Worm (Caenorhabditis elegans) whole organism, mixed stage, embryonic: ENCODE measurements around the gene ssq-1.

Experiments used
- M03D4.4 ChIP-seq: sonication (generic microtip); optimal IDR thresholded peaks from 2 replicates; lab custom pipeline; 2017; ENCODE audit warnings: mild to moderate bottlenecking, missing genetic modification characterization, missing compliant biosample characterization
- bed-3 ChIP-seq: fragments of 200-800 bp; sonication (Bioruptor generic); optimal IDR thresholded peaks from 3 replicates; lab custom pipeline; 2018; ENCODE audit warnings: mild to moderate bottlenecking, missing genetic modification characterization, moderate library complexity, missing compliant biosample characterization
- blmp-1 ChIP-seq: fragments of 150-350 bp; optimal IDR thresholded peaks from 2 replicates; lab custom pipeline; 2014; ENCODE audit warnings: missing biosample characterization, missing genetic modification characterization
- ceh-39 ChIP-seq: fragments of 150-350 bp; optimal IDR thresholded peaks from 2 replicates; lab custom pipeline; 2014; ENCODE audit warnings: missing biosample characterization, missing genetic modification characterization
- ceh-43 ChIP-seq: fragments of 200-800 bp; sonication (Bioruptor generic); optimal IDR thresholded peaks from 2 replicates; lab custom pipeline; 2018; ENCODE audit warnings: mild to moderate bottlenecking, missing genetic modification characterization, moderate library complexity, missing compliant biosample characterization
- ceh-83 ChIP-seq: fragments of 200-800 bp; sonication (Bioruptor generic); optimal IDR thresholded peaks from 2 replicates; lab custom pipeline; 2018; ENCODE audit warnings: mild to moderate bottlenecking, missing genetic modification characterization, missing compliant biosample characterization
- ces-1 ChIP-seq: fragments of 150-350 bp; optimal IDR thresholded peaks from 2 replicates; lab custom pipeline; 2014; ENCODE audit warnings: missing biosample characterization, missing genetic modification reagents, missing genetic modification characterization
- cnd-1 ChIP-seq: fragments of 200-800 bp; sonication (Bioruptor generic); optimal IDR thresholded peaks from 2 replicates; lab custom pipeline; 2018; ENCODE audit warnings: mild to moderate bottlenecking, missing genetic modification characterization, missing compliant biosample characterization
- drap-1 ChIP-seq: fragments of 200-800 bp; sonication (Bioruptor generic); optimal IDR thresholded peaks from 3 replicates; lab custom pipeline; 2018; ENCODE audit warnings: mild to moderate bottlenecking, missing genetic modification characterization, missing compliant biosample characterization
- elt-1 ChIP-seq: sonication (generic microtip); optimal IDR thresholded peaks from 2 replicates; lab custom pipeline; 2017; ENCODE audit warnings: missing genetic modification characterization, mild to moderate bottlenecking, missing compliant biosample characterization, antibody characterized with exemption, moderate library complexity, borderline replicate concordance; ENCODE audit not compliant: insufficient read depth
- elt-3 ChIP-seq: fragments of 150-350 bp; optimal IDR thresholded peaks from 2 replicates; lab custom pipeline; 2014; ENCODE audit warnings: missing biosample characterization, missing genetic modification characterization
- flh-1 ChIP-seq: fragments of 200-800 bp; sonication (Bioruptor generic); optimal IDR thresholded peaks from 2 replicates; lab custom pipeline; 2018; ENCODE audit warnings: mild to moderate bottlenecking, missing genetic modification characterization, moderate library complexity, missing compliant biosample characterization
- ham-2 ChIP-seq: fragments of 200-800 bp; sonication (Bioruptor generic); optimal IDR thresholded peaks from 2 replicates; lab custom pipeline; 2018; ENCODE audit warnings: mild to moderate bottlenecking, missing genetic modification characterization, missing compliant biosample characterization
- hlh-1 ChIP-seq: fragments of 150-350 bp; optimal IDR thresholded peaks from 2 replicates; lab custom pipeline; 2014; ENCODE audit warnings: missing biosample characterization, missing genetic modification reagents, missing genetic modification characterization
- lin-13 ChIP-seq: fragments of 150-350 bp; optimal IDR thresholded peaks from 2 replicates; lab custom pipeline; 2014; ENCODE audit warnings: missing biosample characterization, missing genetic modification characterization
- lsy-2 ChIP-seq: fragments of 150-350 bp; optimal IDR thresholded peaks from 2 replicates; lab custom pipeline; 2014; ENCODE audit warnings: missing biosample characterization, missing genetic modification characterization
- mab-5 ChIP-seq: fragments of 150-350 bp; optimal IDR thresholded peaks from 2 replicates; lab custom pipeline; 2014; ENCODE audit warnings: missing biosample characterization, missing genetic modification characterization
- mep-1 ChIP-seq: fragments of 150-350 bp; optimal IDR thresholded peaks from 2 replicates; lab custom pipeline; 2017; ENCODE audit warnings: missing biosample characterization, missing genetic modification reagents, missing genetic modification characterization, inconsistent platforms
- mls-2 ChIP-seq: sonication (generic microtip); optimal IDR thresholded peaks from 2 replicates; lab custom pipeline; 2016; ENCODE audit warnings: mild to moderate bottlenecking, missing genetic modification characterization, moderate library complexity, missing compliant biosample characterization
- nhr-2 ChIP-seq: fragments of 150-350 bp; optimal IDR thresholded peaks from 2 replicates; lab custom pipeline; 2014; ENCODE audit warnings: missing biosample characterization, missing genetic modification characterization
- nhr-237 ChIP-seq: fragments of 150-350 bp; optimal IDR thresholded peaks from 2 replicates; lab custom pipeline; 2014; ENCODE audit warnings: missing biosample characterization, missing genetic modification characterization
- nhr-28 ChIP-seq: fragments of 150-350 bp; optimal IDR thresholded peaks from 2 replicates; lab custom pipeline; 2014; ENCODE audit warnings: missing biosample characterization, missing genetic modification characterization
- nhr-76 ChIP-seq: sonication (generic microtip); optimal IDR thresholded peaks from 2 replicates; lab custom pipeline; 2017; ENCODE audit warnings: missing biosample characterization, missing genetic modification characterization
- pha-4 ChIP-seq: fragments of 150-350 bp; optimal IDR thresholded peaks from 2 replicates; lab custom pipeline; 2018; ENCODE audit warnings: missing biosample characterization, missing genetic modification reagents, missing genetic modification characterization
- sem-2 ChIP-seq: fragments of 200-800 bp; sonication (Bioruptor generic); optimal IDR thresholded peaks from 2 replicates; lab custom pipeline; 2018; ENCODE audit warnings: mild to moderate bottlenecking, missing genetic modification characterization, missing compliant biosample characterization
- snpc-4 ChIP-seq: fragments of 150-350 bp; optimal IDR thresholded peaks from 2 replicates; lab custom pipeline; 2014; ENCODE audit warnings: missing biosample characterization, missing genetic modification characterization
- sptf-1 ChIP-seq: sonication (generic microtip); optimal IDR thresholded peaks from 2 replicates; lab custom pipeline; 2017; ENCODE audit warnings: mild to moderate bottlenecking, missing genetic modification characterization, moderate library complexity, missing compliant biosample characterization
- unc-120 ChIP-seq: sonication (generic microtip); optimal IDR thresholded peaks from 2 replicates; lab custom pipeline; 2017; ENCODE audit warnings: missing genetic modification characterization, missing compliant biosample characterization; ENCODE audit not compliant: poor library complexity, severe bottlenecking
- unc-39 ChIP-seq: fragments of 150-350 bp; optimal IDR thresholded peaks from 2 replicates; lab custom pipeline; 2014; ENCODE audit warnings: missing biosample characterization, missing genetic modification characterization
- unc-62 ChIP-seq: fragments of 150-350 bp; optimal IDR thresholded peaks from 2 replicates; lab custom pipeline; 2014; ENCODE audit warnings: missing biosample characterization, missing genetic modification reagents, missing genetic modification characterization
- zip-8 ChIP-seq: fragments of 150-350 bp; optimal IDR thresholded peaks from 2 replicates; lab custom pipeline; 2014; ENCODE audit warnings: missing biosample characterization, missing genetic modification characterization
- ztf-11 ChIP-seq: fragments of 150-350 bp; optimal IDR thresholded peaks from 2 replicates; lab custom pipeline; 2014; ENCODE audit warnings: missing biosample characterization, missing genetic modification characterization

Gene ssq-1

DNA sequence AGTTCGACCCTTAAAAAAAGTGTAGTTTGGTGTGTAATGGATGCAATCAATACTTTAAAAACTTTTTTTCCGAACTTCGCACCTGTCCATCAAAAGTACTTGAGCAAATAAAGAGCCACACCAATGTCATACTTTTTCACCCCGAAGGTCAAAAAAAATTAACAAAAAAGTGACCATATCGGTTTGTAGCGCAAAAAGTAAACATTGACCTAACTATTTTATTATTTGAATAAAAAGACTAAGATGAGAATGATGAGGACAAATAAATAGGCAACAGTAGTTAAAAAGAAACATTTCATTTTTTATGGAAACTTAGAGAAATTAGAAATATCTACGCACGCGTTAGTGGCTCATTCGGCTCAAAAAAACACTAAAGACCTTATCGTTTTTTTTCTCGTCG, 17.0 kb downstream of the ssq-1 start:
- TF ChIP-seq hlh-1 (no peak), cnd-1 (no peak), mep-1 (tag; lab: Kevin White, UChicago) (no peak), sem-2 (GFP tag; lab: Kevin White, UChicago) (no peak)

DNA sequence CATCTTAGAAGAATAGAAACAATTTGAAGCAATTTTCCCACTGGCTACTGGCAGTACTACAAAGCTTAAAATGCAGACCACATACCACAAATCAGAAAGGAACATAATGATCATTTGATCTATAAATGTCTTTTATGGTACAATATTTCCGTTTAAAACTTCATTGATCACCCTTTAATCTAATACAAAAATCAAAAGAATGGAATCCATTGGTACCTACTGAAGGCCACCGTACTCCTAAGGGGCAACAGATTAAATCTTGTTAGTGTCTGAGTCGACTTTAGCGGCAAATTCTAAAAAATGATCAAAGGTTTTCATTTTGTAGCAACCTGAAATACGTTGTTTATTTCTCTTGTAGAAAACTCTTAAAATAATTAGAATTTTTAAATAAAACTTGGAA, 19.9 kb downstream of the ssq-1 start:
- no peak for TF ChIP-seq drap-1
- TF ChIP-seq ceh-83 = no peak
- no peak for TF ChIP-seq unc-39
- no peak for TF ChIP-seq flh-1 (GFP tag; lab: Kevin White, UChicago)
- no peak for TF ChIP-seq hlh-1
- TF ChIP-seq zip-8 (tag; lab: Kevin White, UChicago) = no peak
- TF ChIP-seq elt-1 = no peak
- TF ChIP-seq mep-1 (tag; lab: Kevin White, UChicago) = no peak
- TF ChIP-seq sem-2 (GFP tag; lab: Kevin White, UChicago) = no peak
- no peak for TF ChIP-seq blmp-1
- no peak for TF ChIP-seq lin-13 (tag; lab: Kevin White, UChicago)
- no peak for TF ChIP-seq ceh-43 (GFP tag; lab: Kevin White, UChicago)
- no peak for TF ChIP-seq mls-2 (tag; lab: Kevin White, UChicago)
- TF ChIP-seq unc-120 (tag; lab: Kevin White, UChicago) = no peak
- no peak for TF ChIP-seq ceh-39 (tag; lab: Kevin White, UChicago)
- no peak for TF ChIP-seq pha-4 (tag; lab: Kevin White, UChicago)
- TF ChIP-seq, all 35 proteins: peak for 0

DNA sequence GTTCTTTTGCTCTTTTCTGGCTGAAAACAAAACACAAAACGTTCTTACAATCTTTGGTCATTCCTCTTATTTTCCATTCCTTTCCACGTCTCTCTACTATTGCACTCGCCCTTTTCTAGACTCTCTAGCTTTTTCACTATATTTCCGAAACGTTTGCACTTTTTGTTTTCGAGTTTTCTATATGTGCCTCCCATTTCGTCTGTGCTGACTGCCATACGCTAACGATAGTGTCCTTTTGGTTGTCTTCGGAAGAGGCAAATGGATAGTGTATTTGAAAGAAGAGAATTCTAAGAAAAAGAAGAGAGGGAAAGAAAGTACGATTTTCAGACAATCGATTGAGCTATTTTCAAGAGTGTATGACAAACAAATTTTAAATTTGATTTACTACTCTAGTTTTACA, 20.4 kb downstream of the ssq-1 start:
- TF ChIP-seq ceh-83 (no peak), nhr-76 (tag; lab: Kevin White, UChicago) (no peak), drap-1 (no peak)

DNA sequence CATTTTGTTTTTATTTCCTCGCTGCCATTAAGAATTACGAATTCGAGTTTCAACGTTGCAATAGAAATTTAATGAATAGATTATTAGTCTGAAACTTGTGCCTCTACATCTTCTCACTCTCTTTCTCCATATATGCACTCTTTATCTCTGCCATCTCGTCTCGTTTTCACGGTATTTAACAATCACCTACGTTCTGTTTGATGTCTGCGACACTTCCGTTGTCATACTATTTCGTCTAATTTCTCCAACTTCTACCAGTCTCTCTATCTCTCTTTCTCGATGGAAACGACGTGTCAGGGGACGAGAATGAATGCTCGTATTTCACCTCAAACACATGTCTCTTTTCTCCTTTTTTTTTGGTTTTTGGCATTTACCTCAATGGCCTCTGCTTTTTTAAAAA, 21.5 kb downstream of the ssq-1 start:
- TF ChIP-seq unc-120 (tag; lab: Kevin White, UChicago) (peak; percentile 61), nhr-237 (tag; lab: Kevin White, UChicago) (peak; percentile 7), pha-4 (tag; lab: Kevin White, UChicago) (peak; percentile 38), hlh-1 (peak; percentile 66), ces-1 (GFP tag; lab: Kevin White, UChicago) (peak; percentile 28), unc-62 (GFP tag; lab: Kevin White, UChicago) (peak; percentile 64), sptf-1 (tag; lab: Kevin White, UChicago) (no peak), unc-39 (no peak), ham-2 (no peak)

DNA sequence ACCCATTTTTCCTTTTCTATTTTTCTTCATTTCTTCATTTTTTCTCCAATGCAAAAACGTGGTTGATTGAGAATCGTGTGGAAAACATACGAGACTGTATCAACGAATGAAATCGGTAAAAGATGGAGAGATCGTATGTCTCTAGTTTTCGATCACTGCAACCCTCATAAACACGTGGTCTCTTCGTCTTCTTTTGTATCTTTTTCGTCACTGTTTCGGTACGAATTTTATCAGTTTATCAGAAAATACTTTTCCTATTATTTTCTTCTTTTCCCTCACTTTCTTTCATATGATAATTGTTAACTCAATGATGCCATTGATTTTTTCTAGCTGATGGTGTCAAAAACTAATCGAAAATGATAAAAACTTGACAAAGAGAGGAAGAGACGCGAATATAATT, 23.3 kb downstream of the ssq-1 start:
- TF ChIP-seq ceh-83 = no peak
- TF ChIP-seq sptf-1 (tag; lab: Kevin White, UChicago) = no peak
- TF ChIP-seq bed-3 (GFP tag; lab: Kevin White, UChicago) = no peak
- TF ChIP-seq mab-5 (tag; lab: Kevin White, UChicago) = no peak
- no peak for TF ChIP-seq nhr-237 (tag; lab: Kevin White, UChicago)
- TF ChIP-seq unc-62 (GFP tag; lab: Kevin White, UChicago) = no peak
- no peak for TF ChIP-seq elt-3 (tag; lab: Kevin White, UChicago)
- no peak for TF ChIP-seq pha-4 (tag; lab: Kevin White, UChicago)
- no peak for TF ChIP-seq lin-13 (tag; lab: Kevin White, UChicago)

DNA sequence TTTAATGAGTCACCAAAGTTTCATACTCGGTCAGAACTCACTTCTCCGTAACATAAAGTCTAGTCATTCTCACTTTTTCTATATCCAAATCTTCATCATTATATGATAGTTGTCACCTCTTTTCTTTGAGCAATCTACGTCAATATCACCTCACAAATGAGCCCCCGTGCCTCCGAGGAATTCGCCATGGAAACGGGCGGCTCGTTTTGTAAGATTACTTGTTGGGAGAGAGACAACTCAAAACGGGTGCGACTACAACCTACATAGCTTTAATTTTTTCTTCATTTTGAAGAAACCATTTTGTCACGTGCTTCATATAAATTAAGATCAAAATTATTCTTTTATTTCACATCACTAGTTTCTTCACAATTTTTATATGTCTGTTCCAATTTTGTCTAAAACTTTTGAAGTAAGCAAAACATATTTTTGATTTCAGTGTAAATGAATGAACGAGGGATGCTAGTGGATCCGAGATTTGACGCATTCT, 26.6 kb downstream of the ssq-1 start, which contains the start of gene nhr-4:
nhr-4 (plus strand) TSS at position 437 of the 487 bp plus-strand sequence.
- TF ChIP-seq ham-2 (no peak), bed-3 (GFP tag; lab: Kevin White, UChicago) (no peak), flh-1 (GFP tag; lab: Kevin White, UChicago) (no peak), M03D4.4 (no peak), snpc-4 (no peak), ceh-83 (no peak), drap-1 (no peak), nhr-76 (tag; lab: Kevin White, UChicago) (no peak), nhr-2 (tag; lab: Kevin White, UChicago) (no peak), mab-5 (tag; lab: Kevin White, UChicago) (no peak), nhr-28 (tag; lab: Kevin White, UChicago) (no peak), ztf-11 (no peak), sem-2 (GFP tag; lab: Kevin White, UChicago) (no peak), elt-1 (no peak), lsy-2 (tag; lab: Kevin White, UChicago) (no peak), mep-1 (tag; lab: Kevin White, UChicago) (no peak)
